Fruit fly (Drosophila melanogaster) whole organism, adult: ENCODE results near the gene CG14322.
A peak's percentile ranks its signal among the peaks of the same experiment; 100 is the strongest.

Experiments
- CG11617 ChIP-seq: fragments of 200-800 bp; sonication (Bioruptor generic); optimal IDR thresholded peaks from 2 replicates; lab custom pipeline; 2017; ENCODE audit warnings: mild to moderate bottlenecking, missing biosample characterization, missing genetic modification reagents, missing genetic modification characterization
- CG12768 ChIP-seq: fragments of 200-800 bp; sonication (Bioruptor generic); optimal IDR thresholded peaks from 2 replicates; lab custom pipeline; 2017; ENCODE audit warnings: missing biosample characterization, missing genetic modification characterization, mild to moderate bottlenecking, moderate library complexity, missing genetic modification reagents
- CG14711 ChIP-seq: fragments of 200-800 bp; sonication (Bioruptor generic); optimal IDR thresholded peaks from 2 replicates; lab custom pipeline; 2018; ENCODE audit warnings: missing biosample characterization, mild to moderate bottlenecking, missing genetic modification characterization, moderate library complexity
- CG1620 ChIP-seq: fragments of 200-800 bp; sonication (Bioruptor generic); optimal IDR thresholded peaks from 2 replicates; lab custom pipeline; 2016; ENCODE audit warnings: missing biosample characterization, missing genetic modification characterization
- CG33017 ChIP-seq: fragments of 200-800 bp; sonication (Bioruptor generic); optimal IDR thresholded peaks from 2 replicates; lab custom pipeline; 2018; ENCODE audit warnings: missing biosample characterization, mild to moderate bottlenecking, missing genetic modification characterization, moderate library complexity
- CG5204 ChIP-seq: fragments of 200-800 bp; sonication (Bioruptor generic); optimal IDR thresholded peaks from 2 replicates; lab custom pipeline; 2016; ENCODE audit warnings: missing biosample characterization, missing genetic modification characterization
- CG7045 ChIP-seq: fragments of 200-800 bp; sonication (Bioruptor generic); optimal IDR thresholded peaks from 2 replicates; lab custom pipeline; 2017; ENCODE audit warnings: missing biosample characterization, mild to moderate bottlenecking, missing genetic modification characterization
- CG7101 ChIP-seq: fragments of 200-800 bp; sonication (Bioruptor generic); optimal IDR thresholded peaks from 2 replicates; lab custom pipeline; 2018; ENCODE audit warnings: missing biosample characterization, mild to moderate bottlenecking, missing genetic modification characterization, moderate library complexity
- Clk ChIP-seq: fragments of 200-800 bp; sonication (Bioruptor generic); optimal IDR thresholded peaks from 2 replicates; lab custom pipeline; 2017; ENCODE audit warnings: missing biosample characterization, missing genetic modification characterization
- Crg-1 ChIP-seq: fragments of 200-800 bp; sonication (Bioruptor generic); optimal IDR thresholded peaks from 2 replicates; lab custom pipeline; 2016; ENCODE audit warnings: missing biosample characterization, missing genetic modification characterization
- Hr96 ChIP-seq: fragments of 200-800 bp; sonication (Bioruptor generic); optimal IDR thresholded peaks from 2 replicates; lab custom pipeline; 2016; ENCODE audit warnings: missing biosample characterization, missing genetic modification characterization
- Mnt ChIP-seq: fragments of 200-800 bp; sonication (Bioruptor generic); optimal IDR thresholded peaks from 2 replicates; lab custom pipeline; 2016; ENCODE audit warnings: missing biosample characterization, mild to moderate bottlenecking, missing genetic modification characterization
- bab1 ChIP-seq: fragments of 200-800 bp; sonication (Bioruptor generic); optimal IDR thresholded peaks from 3 replicates; lab custom pipeline; 2019; ENCODE audit warnings: missing biosample characterization, mild to moderate bottlenecking, missing genetic modification characterization, moderate library complexity
- cic ChIP-seq: fragments of 200-800 bp; sonication (Bioruptor generic); optimal IDR thresholded peaks from 2 replicates; lab custom pipeline; 2017; ENCODE audit warnings: missing biosample characterization, mild to moderate bottlenecking, missing genetic modification characterization, moderate library complexity
- cnc ChIP-seq, 2 experiments: fragments of >200 bp; optimal IDR thresholded peaks; 2 replicates each; lab custom pipeline; 2017
- kay ChIP-seq: fragments of 200-800 bp; sonication (Bioruptor generic); peaks from one replicate; lab custom pipeline; 2016; ENCODE audit warnings: missing biosample characterization, missing genetic modification characterization, borderline replicate concordance
- ovo ChIP-seq: fragments of 200-800 bp; sonication (Bioruptor generic); optimal IDR thresholded peaks from 2 replicates; lab custom pipeline; 2016; ENCODE audit warnings: missing biosample characterization, missing genetic modification characterization
- pad ChIP-seq: fragments of 200-800 bp; sonication (Bioruptor generic); optimal IDR thresholded peaks from 3 replicates; lab custom pipeline; 2017; ENCODE audit warnings: missing biosample characterization, missing genetic modification characterization, mild to moderate bottlenecking, moderate library complexity, missing genetic modification reagents
- tj ChIP-seq: fragments of 200-800 bp; sonication (Bioruptor generic); optimal IDR thresholded peaks from 3 replicates; lab custom pipeline; 2017; ENCODE audit warnings: missing biosample characterization, mild to moderate bottlenecking, missing genetic modification characterization, moderate library complexity
- toe ChIP-seq: fragments of 200-800 bp; sonication (Bioruptor generic); optimal IDR thresholded peaks from 2 replicates; lab custom pipeline; 2016; ENCODE audit warnings: missing biosample characterization, missing genetic modification characterization

Gene CG14322

DNA sequence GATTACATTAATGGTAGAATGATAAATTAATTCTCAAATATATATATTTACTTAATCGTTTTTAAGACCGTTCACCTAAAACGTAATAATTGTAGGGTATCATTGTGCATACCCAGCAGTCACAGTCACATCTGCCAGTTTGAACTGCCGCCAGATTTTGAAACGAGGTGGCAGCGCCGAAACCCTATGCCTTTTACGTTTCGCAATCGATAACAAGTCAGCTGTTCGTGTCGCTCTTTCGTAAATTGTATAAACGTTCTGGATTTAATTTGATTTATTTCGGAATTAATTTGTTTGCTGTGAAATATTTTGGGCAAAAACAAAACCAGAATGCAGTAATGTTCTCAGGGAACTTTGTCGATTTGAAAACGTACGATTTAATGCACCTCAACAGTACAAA, at the start of gene CG14322:
CG14322 (plus strand) TSS at position 236 of the 400 bp plus-strand sequence.
- TF ChIP-seq ovo (GFP tag; lab: Kevin White, UChicago) (no peak), CG14711 (tag; lab: Kevin White, UChicago) (peak; percentile 10), toe (GFP tag; lab: Kevin White, UChicago) (peak; percentile 30), bab1 (GFP tag; lab: Kevin White, UChicago) (peak; percentile 19)

- TF ChIP-seq cnc (optimal IDR thresholded peaks at IDR 0.05; lab: Kevin White, UChicago), result no peak
- TF ChIP-seq pad (GFP tag; lab: Kevin White, UChicago), result no peak
These were observed 47.8 kb upstream of the CG14322 start for dm6 chr3R:17599695-17600094.

dm6 chr3R:17601866-17602265, 45.6 kb upstream of the CG14322 start:
- TF ChIP-seq CG7045 (GFP tag; lab: Kevin White, UChicago), result no peak
- TF ChIP-seq CG5204, result no peak
- no peak for TF ChIP-seq CG12768 (GFP tag; lab: Kevin White, UChicago)
- no peak for TF ChIP-seq CG1620

DNA sequence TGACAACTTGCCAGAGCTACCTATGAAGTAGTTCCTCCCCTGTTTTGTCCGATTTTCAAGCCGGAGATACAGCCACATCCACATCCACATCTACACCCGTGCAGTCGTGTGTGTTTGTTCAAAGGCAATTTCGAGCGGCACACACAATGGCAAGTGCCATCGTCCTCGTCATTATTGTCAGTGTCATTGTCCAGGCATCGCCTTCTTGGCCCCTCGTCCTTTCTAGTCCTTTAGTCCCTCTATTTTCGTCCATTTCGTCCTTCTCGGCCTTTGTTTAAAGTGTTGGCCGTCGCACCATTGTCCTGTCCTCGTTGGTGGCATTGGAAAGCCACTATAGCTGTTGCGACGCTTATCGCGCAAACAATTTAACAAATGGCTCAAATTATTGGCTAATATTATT, 44.5 kb upstream of the CG14322 start:
- TF ChIP-seq CG5204 (no peak), cic (GFP tag; lab: Kevin White, UChicago) (no peak), CG33017 (tag; lab: Kevin White, UChicago) (no peak), Crg-1 (GFP tag; lab: Kevin White, UChicago) (no peak), ovo (GFP tag; lab: Kevin White, UChicago) (no peak), kay (no peak), CG1620 (no peak), CG7101 (tag; lab: Kevin White, UChicago) (no peak), tj (GFP tag; lab: Kevin White, UChicago) (no peak), Hr96 (no peak), Clk (no peak), CG12768 (GFP tag; lab: Kevin White, UChicago) (no peak), cnc (optimal IDR thresholded peaks at IDR 0.05; lab: Kevin White, UChicago) (no peak), CG14711 (tag; lab: Kevin White, UChicago) (no peak), CG11617 (GFP tag; lab: Kevin White, UChicago) (no peak), bab1 (GFP tag; lab: Kevin White, UChicago) (no peak), Mnt (GFP tag; lab: Kevin White, UChicago) (no peak)

- TF ChIP-seq tj (GFP tag; lab: Kevin White, UChicago) (peak; percentile 6), CG7045 (GFP tag; lab: Kevin White, UChicago) (no peak), Mnt (GFP tag; lab: Kevin White, UChicago) (peak; percentile 59)
These were observed 43.8 kb upstream of the CG14322 start for dm6 chr3R:17603717-17604116.

dm6 chr3R:17604198-17604879, 43.1 kb upstream of the CG14322 start:
- no peak for TF ChIP-seq kay
- TF ChIP-seq CG5204, result peak; percentile 54
- peak; percentile 44 for TF ChIP-seq toe (GFP tag; lab: Kevin White, UChicago)
- peak; percentile 6 for TF ChIP-seq Hr96
- no peak for TF ChIP-seq Mnt (GFP tag; lab: Kevin White, UChicago)
- no peak for TF ChIP-seq ovo (GFP tag; lab: Kevin White, UChicago)
- TF ChIP-seq CG7101 (tag; lab: Kevin White, UChicago), result peak; percentile 61
- TF ChIP-seq Clk, result peak; percentile 13
- TF ChIP-seq CG11617 (GFP tag; lab: Kevin White, UChicago), result peak; percentile 38
- TF ChIP-seq bab1 (GFP tag; lab: Kevin White, UChicago), result no peak
- peak; percentile 75 for TF ChIP-seq CG33017 (tag; lab: Kevin White, UChicago)
- TF ChIP-seq Crg-1 (GFP tag; lab: Kevin White, UChicago), result no peak
- TF ChIP-seq CG14711 (tag; lab: Kevin White, UChicago), result peak; percentile 50
- TF ChIP-seq CG1620, result no peak
- TF ChIP-seq CG12768 (GFP tag; lab: Kevin White, UChicago), result peak; percentile 69
- TF ChIP-seq tj (GFP tag; lab: Kevin White, UChicago), result no peak
- no peak for TF ChIP-seq cnc (optimal IDR thresholded peaks at IDR 0.05; lab: Kevin White, UChicago)
- no peak for TF ChIP-seq cic (GFP tag; lab: Kevin White, UChicago)
- TF ChIP-seq pad (GFP tag; lab: Kevin White, UChicago), result no peak
- TF ChIP-seq CG7045 (GFP tag; lab: Kevin White, UChicago), result peak; percentile 79

- TF ChIP-seq Hr96, result peak; percentile 16
- no peak for TF ChIP-seq ovo (GFP tag; lab: Kevin White, UChicago)
- no peak for TF ChIP-seq CG11617 (GFP tag; lab: Kevin White, UChicago)
- TF ChIP-seq CG5204, result peak; percentile 55
- TF ChIP-seq kay, result no peak
- TF ChIP-seq Mnt (GFP tag; lab: Kevin White, UChicago), result peak; percentile 38
- TF ChIP-seq cnc (optimal IDR thresholded peaks at IDR 0.05; lab: Kevin White, UChicago), result no peak
- TF ChIP-seq Clk, result no peak
- no peak for TF ChIP-seq cic (GFP tag; lab: Kevin White, UChicago)
- no peak for TF ChIP-seq bab1 (GFP tag; lab: Kevin White, UChicago)
- TF ChIP-seq CG14711 (tag; lab: Kevin White, UChicago), result no peak
- TF ChIP-seq Crg-1 (GFP tag; lab: Kevin White, UChicago), result no peak
- TF ChIP-seq tj (GFP tag; lab: Kevin White, UChicago), result no peak
- peak; percentile 29 for TF ChIP-seq CG7045 (GFP tag; lab: Kevin White, UChicago)
- no peak for TF ChIP-seq CG7101 (tag; lab: Kevin White, UChicago)
- TF ChIP-seq toe (GFP tag; lab: Kevin White, UChicago), result no peak
- TF ChIP-seq CG33017 (tag; lab: Kevin White, UChicago), result peak; percentile 29
- TF ChIP-seq CG1620, result no peak
- peak; percentile 5 for TF ChIP-seq pad (GFP tag; lab: Kevin White, UChicago)
- TF ChIP-seq CG12768 (GFP tag; lab: Kevin White, UChicago), result peak; percentile 21
These were observed 42.4 kb upstream of the CG14322 start for dm6 chr3R:17604880-17605667.
